Fruit fly (Drosophila melanogaster): Measurements from ENCODE around the gene Tpc1.
A peak's percentile ranks its signal among the peaks of the same experiment; 100 is the strongest.

The Tpc1 gene

dm6 chr3R:10878628-10879027 is 3.4 kb downstream of the Tpc1 start:
- TF ChIP-seq CG10321 (GFP tag; IDR thresholded peaks at IDR 0.05) (no peak), Nf-YB (GFP tag; optimal IDR thresholded peaks at IDR 0.05) (no peak), CG8478 (optimal IDR thresholded peaks at IDR 0.05) (peak; percentile 52), CG10565 (GFP tag; optimal IDR thresholded peaks at IDR 0.05) (no peak), ranshi (GFP tag; IDR thresholded peaks at IDR 0.05) (0 out of 2 replicates have a peak, but pooled peaks have one; percentile 4)

- TF ChIP-seq CG10543 (GFP tag; optimal IDR thresholded peaks at IDR 0.05) (peak; percentile 0), sug (tag; optimal IDR thresholded peaks at IDR 0.05) (peak; percentile 90), Hr78 (GFP tag; optimal IDR thresholded peaks at IDR 0.05) (peak in 1 of 2 experiments; percentile 27), ATbp (GFP tag; optimal IDR thresholded peaks at IDR 0.05) (no peak), dati (GFP tag; IDR thresholded peaks at IDR 0.05) (no peak), MTF-1 (GFP tag; optimal IDR thresholded peaks at IDR 0.05; ENCODE audit: borderline replicate concordance) (no peak), unpg (GFP tag; optimal IDR thresholded peaks at IDR 0.05) (no peak), CG34376 (GFP tag; optimal IDR thresholded peaks at IDR 0.05) (peak; percentile 68), CG31388 (GFP tag; optimal IDR thresholded peaks at IDR 0.05) (no peak), cwo (GFP tag; optimal IDR thresholded peaks at IDR 0.05) (peak; percentile 27), sens (GFP tag) (peak; percentile 47), grn (GFP tag; optimal IDR thresholded peaks at IDR 0.05) (peak; percentile 19)
Measured at dm6 chr3R:10877808-10878207, 4.2 kb downstream of the Tpc1 start.

dm6 chr3R:10875515-10876434 is 6.2 kb downstream of the Tpc1 start, which contains the start of gene Sodh2:
TSS of gene Sodh2 (plus strand) at chr3R:10876384.
- TF ChIP-seq CG16813 (GFP tag; IDR thresholded peaks at IDR 0.05; ENCODE audit: partially characterized antibody) (no peak), row (GFP tag; IDR thresholded peaks at IDR 0.05) (peak; percentile 80), Hmx (GFP tag; optimal IDR thresholded peaks at IDR 0.05) (no peak), gce (GFP tag; IDR thresholded peaks at IDR 0.05) (peak; percentile 42; the same call in 1 of the 3 replicates), CG13775 (GFP tag; optimal IDR thresholded peaks at IDR 0.05) (peak; percentile 63), nau (GFP tag; optimal IDR thresholded peaks at IDR 0.05) (peak; percentile 72), nerfin-1 (tag; optimal IDR thresholded peaks at IDR 0.05) (peak; percentile 57), CG2199 (GFP tag; IDR thresholded peaks at IDR 0.05) (no peak), CG18476 (GFP tag; optimal IDR thresholded peaks at IDR 0.05) (peak; percentile 30), cas (GFP tag; IDR thresholded peaks at IDR 0.05) (0 out of 2 replicates have a peak, but pooled peaks have one; percentile 9), tx (GFP tag; optimal IDR thresholded peaks at IDR 0.05) (peak; percentile 43), toy (GFP tag; IDR thresholded peaks at IDR 0.05) (0 out of 2 replicates have a peak, but pooled peaks have one; percentile 39), HLH54F (GFP tag; optimal IDR thresholded peaks at IDR 0.05) (peak; percentile 66), D19A (tag; optimal IDR thresholded peaks at IDR 0.05) (peak; percentile 73), CG7745 (tag; optimal IDR thresholded peaks at IDR 0.05) (no peak), CG17385 (GFP tag; optimal IDR thresholded peaks at IDR 0.05) (peak; percentile 71), H2.0 (GFP tag; IDR thresholded peaks at IDR 0.05) (peak; percentile 66), CG14965 (GFP tag; optimal IDR thresholded peaks at IDR 0.05; ENCODE audit: borderline replicate concordance) (no peak), usp (GFP tag; optimal IDR thresholded peaks at IDR 0.05) (no peak), CG9215 (GFP tag; IDR thresholded peaks at IDR 0.05) (peak; percentile 61), E2f2 (GFP tag; IDR thresholded peaks at IDR 0.05) (0 out of 2 replicates have a peak, but pooled peaks have one; percentile 44), her (GFP tag; optimal IDR thresholded peaks at IDR 0.05) (peak; percentile 73), ac (GFP tag; optimal IDR thresholded peaks at IDR 0.05) (peak; percentile 2), en (GFP tag; optimal IDR thresholded peaks at IDR 0.05) (peak; percentile 28), mld (GFP tag; IDR thresholded peaks at IDR 0.05; ENCODE audit: partially characterized antibody) (no peak), vfl (GFP tag; optimal IDR thresholded peaks at IDR 0.05) (peak; percentile 81), dan (GFP tag; IDR thresholded peaks at IDR 0.05) (no peak), CG34224 (GFP tag; IDR thresholded peaks at IDR 0.05; ENCODE audit: partially characterized antibody) (no peak), CG15073 (GFP tag; optimal IDR thresholded peaks at IDR 0.05) (peak; percentile 47), Side (GFP tag; optimal IDR thresholded peaks at IDR 0.05) (peak; percentile 73)
